Worm (Caenorhabditis elegans) whole organism, young adult: ENCODE results near the gene cht-3.

ENCODE experiments used
- F49E8.2 ChIP-seq: sonication (generic microtip); optimal IDR thresholded peaks from 3 replicates; lab custom pipeline; 2017; ENCODE audit warnings: missing genetic modification characterization, mild to moderate bottlenecking, missing compliant biosample characterization, antibody characterized with exemption, moderate library complexity; ENCODE audit not compliant: insufficient read depth
- efl-1 ChIP-seq: fragments of 150-350 bp; optimal IDR thresholded peaks from 2 replicates; lab custom pipeline; 2014; ENCODE audit warnings: missing biosample characterization, missing genetic modification reagents, missing genetic modification characterization
- hrde-1 ChIP-seq: sonication (generic microtip); optimal IDR thresholded peaks from 2 replicates; lab custom pipeline; 2016; ENCODE audit warnings: missing genetic modification characterization, mild to moderate bottlenecking, missing compliant biosample characterization, moderate library complexity, missing genotype, missing genetic modification reagents, borderline replicate concordance
- sptf-2 ChIP-seq: fragments of 200-800 bp; sonication (Bioruptor generic); optimal IDR thresholded peaks from 2 replicates; lab custom pipeline; 2018; ENCODE audit warnings: mild to moderate bottlenecking, missing genetic modification characterization, missing compliant biosample characterization
- ztf-18 ChIP-seq: sonication (generic microtip); optimal IDR thresholded peaks from 2 replicates; lab custom pipeline; 2016; ENCODE audit warnings: missing genotype, mild to moderate bottlenecking, missing genetic modification characterization, missing compliant biosample characterization
- ztf-28 ChIP-seq: fragments of 200-800 bp; sonication (Bioruptor generic); IDR thresholded peaks from 2 replicates; pipeline ENCODE4 v1.3.6; 2022; ENCODE audit warnings: missing genetic modification reagents, missing genetic modification characterization, missing compliant biosample characterization

DNA sequence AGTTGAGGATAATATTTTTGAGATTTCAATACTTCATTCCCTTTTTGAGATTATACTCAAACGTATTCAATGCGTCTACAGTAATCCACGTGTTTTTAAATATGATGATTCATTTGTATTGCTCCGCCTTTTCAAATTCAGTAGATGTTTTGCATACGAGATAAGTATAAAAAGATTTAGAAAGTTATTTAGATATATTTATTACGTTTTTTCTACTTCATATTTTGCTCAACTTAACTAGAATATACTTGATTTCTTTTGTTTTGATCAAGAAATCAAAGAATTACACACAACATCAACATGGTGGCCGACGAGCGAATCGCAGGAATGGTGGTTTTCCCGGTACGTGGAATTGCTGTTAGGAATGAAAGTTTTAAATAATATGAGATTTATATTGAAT lies 54.3 kb downstream of the cht-3 start, which contains the start of gene srx-50:
- TF ChIP-seq efl-1 (GFP tag; lab: Kevin White, UChicago) (no peak), hrde-1 (tag; lab: Kevin White, UChicago) (no peak), F49E8.2 (tag; lab: Kevin White, UChicago) (no peak), sptf-2 (GFP tag; lab: Kevin White, UChicago) (no peak), ztf-28 (no peak), ztf-18 (tag; lab: Kevin White, UChicago) (no peak)
